Worm (Caenorhabditis elegans) whole organism, L1 larva: ENCODE results near the gene str-230.
A peak's percentile ranks its signal among the peaks of the same experiment; 100 is the strongest.

ENCODE experiments used
- F16B12.6 ChIP-seq: fragments of 150-350 bp; optimal IDR thresholded peaks from 2 replicates; lab custom pipeline; 2014; ENCODE audit warnings: missing biosample characterization, missing genetic modification characterization
- aha-1 ChIP-seq: fragments of 150-350 bp; optimal IDR thresholded peaks from 2 replicates; lab custom pipeline; 2014; ENCODE audit warnings: missing biosample characterization, missing genetic modification characterization
- aly-2 ChIP-seq: fragments of 150-350 bp; optimal IDR thresholded peaks from 2 replicates; lab custom pipeline; 2014; ENCODE audit warnings: missing biosample characterization, missing genetic modification characterization
- ceh-63 ChIP-seq: fragments of 200-800 bp; sonication (Bioruptor generic); optimal IDR thresholded peaks from 2 replicates; lab custom pipeline; 2018; ENCODE audit warnings: mild to moderate bottlenecking, missing genetic modification characterization, missing compliant biosample characterization
- ceh-82 ChIP-seq, 3 experiments: fragments of 150-350 bp in 1 of 3; sonication (generic microtip) in 2 of 3; optimal IDR thresholded peaks; 2 replicates each; lab custom pipeline; 2014 to 2017; ENCODE audit warnings: missing biosample characterization in 3 of 3, missing genetic modification characterization in 3 of 3
- ceh-90 ChIP-seq: sonication (generic microtip); optimal IDR thresholded peaks from 2 replicates; lab custom pipeline; 2016; ENCODE audit warnings: missing genetic modification characterization, missing compliant biosample characterization
- ces-1 ChIP-seq: fragments of 150-350 bp; optimal IDR thresholded peaks from 2 replicates; lab custom pipeline; 2014; ENCODE audit warnings: missing biosample characterization, missing genetic modification reagents, missing genetic modification characterization
- egl-13 ChIP-seq: sonication (generic microtip); optimal IDR thresholded peaks from 2 replicates; lab custom pipeline; 2016; ENCODE audit warnings: missing genotype, missing genetic modification reagents, missing genetic modification characterization, missing compliant biosample characterization
- elt-2 ChIP-seq: sonication (generic microtip); optimal IDR thresholded peaks from 2 replicates; lab custom pipeline; 2016; ENCODE audit warnings: missing genetic modification characterization, mild to moderate bottlenecking, inconsistent platforms, missing compliant biosample characterization, missing genetic modification reagents
- elt-3 ChIP-seq, 6 experiments: fragments of 150-350 bp in 1 of 6; sonication (generic microtip); optimal IDR thresholded peaks; 2 replicates each; lab custom pipeline; 2017 to 2018; ENCODE audit warnings: missing biosample characterization in 6 of 6, missing genetic modification characterization in 6 of 6, inconsistent platforms in 1 of 6
- fkh-10 ChIP-seq: sonication (generic microtip); optimal IDR thresholded peaks from 2 replicates; lab custom pipeline; 2017; ENCODE audit warnings: missing biosample characterization, missing genetic modification reagents, missing genetic modification characterization
- fkh-4 ChIP-seq: sonication (generic microtip); optimal IDR thresholded peaks from 2 replicates; lab custom pipeline; 2016; ENCODE audit warnings: missing compliant biosample characterization, missing genetic modification characterization, borderline replicate concordance
- hlh-17 ChIP-seq: fragments of 200-800 bp; sonication (Bioruptor generic); optimal IDR thresholded peaks from 2 replicates; lab custom pipeline; 2018; ENCODE audit warnings: missing genetic modification characterization, mild to moderate bottlenecking, missing compliant biosample characterization, moderate library complexity, borderline replicate concordance
- hlh-4 ChIP-seq: sonication (generic microtip); optimal IDR thresholded peaks from 2 replicates; lab custom pipeline; 2016; ENCODE audit warnings: mild to moderate bottlenecking, missing genetic modification characterization, missing compliant biosample characterization
- irx-1 ChIP-seq: sonication (generic microtip); optimal IDR thresholded peaks from 2 replicates; lab custom pipeline; 2016; ENCODE audit warnings: missing genetic modification characterization, missing compliant biosample characterization
- isw-1 ChIP-seq: fragments of 200-800 bp; sonication (Bioruptor generic); IDR thresholded peaks from 2 replicates; pipeline ENCODE4 v1.3.6; 2022; ENCODE audit warnings: missing genetic modification characterization, missing compliant biosample characterization
- lir-3 ChIP-seq: sonication (generic microtip); optimal IDR thresholded peaks from 2 replicates; lab custom pipeline; 2016; ENCODE audit warnings: mild to moderate bottlenecking, missing genetic modification characterization, moderate library complexity, missing compliant biosample characterization; ENCODE audit not compliant: poor library complexity
- mab-9 ChIP-seq: fragments of 200-800 bp; sonication (Bioruptor generic); IDR thresholded peaks from 2 replicates; pipeline ENCODE4 v1.3.6; 2022; ENCODE audit warnings: missing genetic modification reagents, missing genetic modification characterization, missing compliant biosample characterization
- mef-2 ChIP-seq: fragments of 150-350 bp; optimal IDR thresholded peaks from 2 replicates; lab custom pipeline; 2014; ENCODE audit warnings: missing biosample characterization, missing genetic modification characterization
- mep-1 ChIP-seq: fragments of 150-350 bp; optimal IDR thresholded peaks from 2 replicates; lab custom pipeline; 2014; ENCODE audit warnings: missing biosample characterization, missing genetic modification characterization
- nhr-12 ChIP-seq: sonication (generic microtip); optimal IDR thresholded peaks from 2 replicates; lab custom pipeline; 2017; ENCODE audit warnings: missing biosample characterization, missing genetic modification characterization
- nhr-19 ChIP-seq: fragments of 200-800 bp; sonication (Bioruptor generic); conservative IDR thresholded peaks from 2 replicates; pipeline ENCODE4 v1.3.6; 2022; ENCODE audit warnings: missing genetic modification characterization, missing compliant biosample characterization
- nhr-20 ChIP-seq: sonication (generic microtip); optimal IDR thresholded peaks from 2 replicates; lab custom pipeline; 2016; ENCODE audit warnings: mild to moderate bottlenecking, missing genetic modification characterization, missing compliant biosample characterization
- nhr-47 ChIP-seq: sonication (generic microtip); optimal IDR thresholded peaks from 2 replicates; lab custom pipeline; 2016; ENCODE audit warnings: mild to moderate bottlenecking, missing genetic modification characterization, moderate library complexity, missing compliant biosample characterization
- nhr-71 ChIP-seq: sonication (generic microtip); optimal IDR thresholded peaks from 2 replicates; lab custom pipeline; 2016; ENCODE audit warnings: mild to moderate bottlenecking, missing genetic modification characterization, moderate library complexity, missing compliant biosample characterization
- pax-3 ChIP-seq: fragments of 200-800 bp; sonication (Bioruptor generic); optimal IDR thresholded peaks from 2 replicates; lab custom pipeline; 2018; ENCODE audit warnings: mild to moderate bottlenecking, missing genetic modification characterization, moderate library complexity, missing compliant biosample characterization
- skn-1 ChIP-seq: fragments of 150-350 bp; optimal IDR thresholded peaks from 2 replicates; lab custom pipeline; 2014; ENCODE audit warnings: missing biosample characterization, missing genetic modification characterization
- sox-4 ChIP-seq: sonication (generic microtip); optimal IDR thresholded peaks from 2 replicates; lab custom pipeline; 2016; ENCODE audit warnings: missing genetic modification characterization, missing compliant biosample characterization
- sup-37 ChIP-seq: fragments of 200-800 bp; sonication (Bioruptor generic); optimal IDR thresholded peaks from 2 replicates; lab custom pipeline; 2018; ENCODE audit warnings: mild to moderate bottlenecking, missing genetic modification characterization, missing compliant biosample characterization
- tbx-2 ChIP-seq: sonication (generic microtip); optimal IDR thresholded peaks from 2 replicates; lab custom pipeline; 2016; ENCODE audit warnings: missing genetic modification characterization, missing compliant biosample characterization
- unc-130 ChIP-seq: fragments of 150-350 bp; optimal IDR thresholded peaks from 2 replicates; lab custom pipeline; 2017; ENCODE audit warnings: missing biosample characterization, missing genetic modification characterization, inconsistent platforms
- unc-30 ChIP-seq: sonication (generic microtip); optimal IDR thresholded peaks from 2 replicates; lab custom pipeline; 2017; ENCODE audit warnings: missing biosample characterization, missing genetic modification characterization
- unc-62 ChIP-seq: fragments of 150-350 bp; optimal IDR thresholded peaks from 2 replicates; lab custom pipeline; 2014; ENCODE audit warnings: missing biosample characterization, missing genetic modification reagents, missing genetic modification characterization
- unc-98 ChIP-seq: fragments of 200-800 bp; sonication (Bioruptor generic); IDR thresholded peaks from 2 replicates; pipeline ENCODE4 v1.3.6; 2022; ENCODE audit warnings: missing genetic modification characterization, missing compliant biosample characterization

str-230 gene

DNA sequence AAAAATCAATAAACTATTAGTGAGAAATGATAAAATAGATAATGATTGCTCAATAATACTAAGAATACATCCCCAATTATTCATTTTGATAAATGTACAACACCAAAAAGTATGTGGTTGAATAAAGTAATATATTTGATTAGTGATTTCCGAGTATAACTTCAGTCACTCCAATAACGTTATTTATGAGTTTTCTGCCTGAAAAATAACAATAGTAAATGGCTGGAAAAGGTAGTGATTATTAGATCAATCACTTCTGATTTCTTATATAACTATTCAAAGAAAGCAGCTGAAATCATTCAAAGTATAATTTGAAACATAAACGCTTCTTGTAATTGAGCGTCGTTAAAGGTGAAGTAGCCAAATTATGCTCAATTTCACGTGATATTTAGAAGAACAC, at the start of gene str-230:
Gene str-230, minus strand, starts transcription at position 101 of the 400 bp plus-strand sequence.
- TF ChIP-seq fkh-4 (tag; lab: Kevin White, UChicago) (no peak), nhr-47 (tag; lab: Kevin White, UChicago) (peak; percentile 30), sup-37 (GFP tag; lab: Kevin White, UChicago) (no peak), irx-1 (no peak), nhr-71 (peak; percentile 24), hlh-4 (peak; percentile 38)

DNA sequence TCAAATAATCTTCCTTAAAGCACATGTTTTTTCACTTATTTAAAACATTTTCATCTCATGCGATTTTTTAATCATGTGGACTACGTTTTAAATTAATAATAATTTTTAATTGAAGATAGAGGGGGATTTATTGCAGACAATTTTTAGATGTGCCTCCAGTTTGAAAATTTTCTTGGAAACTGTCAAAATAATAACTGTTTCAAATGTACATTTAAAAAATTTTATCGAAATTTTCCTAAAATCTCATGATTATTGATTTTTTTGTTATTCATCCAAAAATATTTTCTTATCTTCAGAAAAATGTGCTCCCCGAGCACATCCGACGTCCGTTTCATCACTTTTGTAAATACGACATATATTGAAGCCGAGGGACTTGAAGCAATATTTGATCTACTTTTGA, 46.2 kb upstream of the str-230 start, which contains the start of gene sre-8:
Gene sre-8, plus strand, starts transcription at position 301 of the 400 bp plus-strand sequence.
- TF ChIP-seq elt-3 (tag; optimal IDR thresholded peaks at IDR 0.05; lab: Kevin White, UChicago) (no peak), hlh-4 (no peak), ces-1 (GFP tag; lab: Kevin White, UChicago) (no peak)

DNA sequence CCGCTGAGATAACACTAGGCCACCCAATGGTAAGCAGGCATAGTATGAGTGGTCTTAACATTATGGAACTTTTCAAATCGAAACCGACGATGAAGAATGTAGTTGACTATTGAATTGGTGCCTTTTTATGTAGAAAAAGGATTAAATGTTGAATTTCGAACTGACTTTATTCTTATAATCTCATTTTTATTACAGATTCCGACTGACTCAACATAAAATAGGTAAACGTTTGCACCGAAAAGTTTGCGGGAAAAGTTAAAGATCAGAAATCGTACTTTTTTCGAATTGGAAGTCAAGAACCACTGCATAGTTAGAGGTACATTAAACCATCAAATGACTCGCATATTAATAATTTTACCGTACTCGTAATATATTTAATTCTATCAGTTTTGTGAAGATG, 43.6 kb upstream of the str-230 start, which contains the start of gene K02E11.7:
Gene K02E11.7, minus strand, starts transcription at position 101 of the 400 bp plus-strand sequence.
- TF ChIP-seq skn-1 (tag; lab: Kevin White, UChicago) (no peak), elt-2 (tag; lab: Kevin White, UChicago) (no peak), egl-13 (tag; lab: Kevin White, UChicago) (no peak), ceh-63 (GFP tag; lab: Kevin White, UChicago) (no peak), mef-2 (no peak), pax-3 (tag; lab: Kevin White, UChicago) (peak; percentile 0), nhr-19 (GFP tag; lab: Robert Waterston, UW) (no peak)

DNA sequence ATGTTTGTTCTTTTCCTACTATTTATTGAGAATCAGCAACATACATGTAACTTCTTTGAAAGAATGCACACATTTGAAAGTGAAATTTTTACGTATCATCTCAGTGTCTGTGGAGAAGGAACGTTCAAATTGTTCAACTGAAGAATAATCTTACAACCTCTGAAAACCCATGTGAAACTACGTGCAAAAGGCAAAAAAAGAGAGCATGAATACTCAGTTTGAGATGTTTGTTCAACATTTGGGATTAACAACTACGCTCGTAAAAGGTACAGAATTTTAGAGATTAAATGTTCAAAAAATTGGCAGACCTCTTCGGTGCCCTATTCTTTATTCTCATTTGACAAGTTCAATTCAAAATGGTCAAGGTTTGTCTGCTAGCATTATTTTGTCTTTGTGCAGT, 41.4 kb upstream of the str-230 start, which contains the start of gene K02E11.5:
Gene K02E11.5, plus strand, starts transcription at position 301 of the 400 bp plus-strand sequence.
- TF ChIP-seq sox-4 (tag; lab: Kevin White, UChicago) = no peak

DNA sequence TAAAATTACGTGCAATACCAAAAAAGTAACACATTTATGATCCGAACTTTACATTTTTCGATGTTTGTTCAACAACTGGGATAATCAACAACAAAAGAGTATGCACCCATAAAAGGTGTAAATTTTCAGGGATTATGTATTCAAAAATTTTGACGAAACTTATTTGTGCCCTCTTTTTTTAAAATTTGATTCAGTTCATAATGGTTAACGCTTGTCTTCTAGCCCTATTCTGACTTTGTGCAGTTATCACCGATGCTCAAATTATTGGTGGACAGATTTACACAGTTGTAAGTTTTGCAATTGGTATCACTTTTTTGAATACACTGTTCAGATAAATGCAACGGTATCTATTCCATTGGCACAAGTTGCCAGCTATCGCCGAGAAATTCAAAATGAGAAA, 38.0 kb upstream of the str-230 start, which contains the start of gene K02E11.6:
Gene K02E11.6, plus strand, starts transcription at position 149 of the 400 bp plus-strand sequence.
- no peak for TF ChIP-seq ces-1 (GFP tag; lab: Kevin White, UChicago)
- TF ChIP-seq tbx-2 (tag; lab: Kevin White, UChicago) = no peak
- TF ChIP-seq F16B12.6 (tag; lab: Kevin White, UChicago) = no peak
- no peak for TF ChIP-seq nhr-20 (tag; lab: Kevin White, UChicago)
- no peak for TF ChIP-seq aha-1 (tag; lab: Kevin White, UChicago)
- no peak for TF ChIP-seq fkh-10
- TF ChIP-seq isw-1 (GFP tag; lab: Robert Waterston, UW) = no peak
- TF ChIP-seq pax-3 (tag; lab: Kevin White, UChicago) = no peak
- no peak for TF ChIP-seq hlh-17
- no peak for TF ChIP-seq ceh-82 (tag; optimal IDR thresholded peaks at IDR 0.05; lab: Kevin White, UChicago)
- no peak for TF ChIP-seq aly-2
- TF ChIP-seq mep-1 (tag; lab: Kevin White, UChicago) = no peak
- no peak for TF ChIP-seq ceh-90 (tag; lab: Kevin White, UChicago)
- no peak for TF ChIP-seq nhr-47 (tag; lab: Kevin White, UChicago)
- TF ChIP-seq, all 84 proteins: peak for 0

DNA sequence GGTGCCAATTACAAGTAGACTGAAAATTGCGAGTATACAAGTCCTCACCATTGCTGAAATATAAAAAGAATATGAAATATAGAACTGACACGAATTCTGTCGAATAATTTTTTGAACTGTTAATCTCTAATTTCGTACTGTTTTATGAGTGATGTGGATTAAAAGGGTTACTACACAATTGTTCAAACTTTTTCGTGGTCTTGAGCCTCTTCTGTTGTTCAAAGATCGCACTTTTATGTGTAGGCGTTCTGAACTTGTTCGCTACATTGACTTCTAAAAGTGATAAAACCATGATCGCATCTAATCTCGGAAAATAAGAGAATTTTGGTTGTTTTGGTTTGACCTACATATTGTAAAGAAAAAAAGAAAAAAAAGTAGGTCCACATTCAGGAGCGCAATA, 37.4 kb upstream of the str-230 start, which contains the start of gene K02E11.4:
Gene K02E11.4, minus strand, starts transcription at position 101 of the 400 bp plus-strand sequence.
- no peak for TF ChIP-seq ces-1 (GFP tag; lab: Kevin White, UChicago)
- no peak for TF ChIP-seq unc-30 (tag; lab: Kevin White, UChicago)
- TF ChIP-seq ceh-82 (tag; optimal IDR thresholded peaks at IDR 0.05; lab: Kevin White, UChicago) = no peak
- TF ChIP-seq nhr-12 = no peak
- no peak for TF ChIP-seq tbx-2 (tag; lab: Kevin White, UChicago)
- TF ChIP-seq isw-1 (GFP tag; lab: Robert Waterston, UW) = no peak
- no peak for TF ChIP-seq fkh-4 (tag; lab: Kevin White, UChicago)
- no peak for TF ChIP-seq lir-3 (tag; lab: Kevin White, UChicago)
- no peak for TF ChIP-seq sox-4 (tag; lab: Kevin White, UChicago)
- TF ChIP-seq mab-9 = no peak
- TF ChIP-seq aha-1 (tag; lab: Kevin White, UChicago) = no peak
- TF ChIP-seq unc-98 (GFP tag; lab: Robert Waterston, UW) = no peak
- TF ChIP-seq unc-130 (tag; lab: Kevin White, UChicago) = no peak
- no peak for TF ChIP-seq mep-1 (tag; lab: Kevin White, UChicago)
- TF ChIP-seq unc-62 (GFP tag; lab: Kevin White, UChicago) = no peak
